Fruit fly (Drosophila melanogaster) whole organism, embryonic: ENCODE data around the gene Spn88Eb.
A peak's percentile ranks its signal among the peaks of the same experiment; 100 is the strongest.

ENCODE experiments used
- Antp ChIP-seq: fragments of 200-800 bp; sonication (Bioruptor generic); optimal IDR thresholded peaks from 3 replicates; lab custom pipeline; 2016; ENCODE audit warnings: missing biosample characterization, missing genetic modification characterization
- Awh ChIP-seq: fragments of 200-800 bp; sonication (Bioruptor generic); IDR thresholded peaks from 2 replicates; pipeline ENCODE4, ENCODE4 v1.3.6; 2022; ENCODE audit warnings: missing biosample characterization, missing genetic modification characterization
- Bteb2 ChIP-seq: fragments of 200-800 bp; sonication (Bioruptor generic); optimal IDR thresholded peaks from 2 replicates; lab custom pipeline; 2016; ENCODE audit warnings: missing biosample characterization, missing genetic modification characterization
- CG10321 ChIP-seq: fragments of 200-800 bp; sonication (Bioruptor generic); IDR thresholded peaks from 2 replicates; pipeline ENCODE4 v1.3.6; 2022; ENCODE audit warnings: missing biosample characterization, missing genetic modification characterization
- CG10431 ChIP-seq: fragments of 200-800 bp; sonication (Bioruptor generic); optimal IDR thresholded peaks from 3 replicates; lab custom pipeline; 2018; ENCODE audit warnings: missing biosample characterization, mild to moderate bottlenecking, missing genetic modification characterization
- CG11398 ChIP-seq: fragments of 200-800 bp; sonication (Bioruptor generic); optimal IDR thresholded peaks from 2 replicates; lab custom pipeline; 2016; ENCODE audit warnings: missing biosample characterization, missing genetic modification characterization
- CG13296 ChIP-seq: fragments of 200-800 bp; sonication (Bioruptor generic); optimal IDR thresholded peaks from 3 replicates; lab custom pipeline; 2018; ENCODE audit warnings: missing biosample characterization, mild to moderate bottlenecking, missing genetic modification characterization
- CG13424 ChIP-seq: fragments of 200-800 bp; sonication (Bioruptor generic); optimal IDR thresholded peaks from 2 replicates; lab custom pipeline; 2019; ENCODE audit warnings: missing biosample characterization, mild to moderate bottlenecking, missing genetic modification characterization, moderate library complexity
- CG13894 ChIP-seq: fragments of 200-800 bp; sonication (Bioruptor generic); optimal IDR thresholded peaks from 3 replicates; lab custom pipeline; 2018; ENCODE audit warnings: missing biosample characterization, mild to moderate bottlenecking, missing genetic modification characterization, moderate library complexity
- CG16863 ChIP-seq: fragments of 200-800 bp; sonication (Bioruptor generic); optimal IDR thresholded peaks from 3 replicates; lab custom pipeline; 2016; ENCODE audit warnings: missing biosample characterization, missing genetic modification characterization
- CG17328 ChIP-seq: fragments of 200-800 bp; sonication (Bioruptor generic); IDR thresholded peaks from 2 replicates; pipeline ENCODE4 v1.3.6; 2022; ENCODE audit warnings: missing biosample characterization, missing genetic modification characterization
- CG17802 ChIP-seq: fragments of 200-800 bp; sonication (Bioruptor generic); optimal IDR thresholded peaks from 2 replicates; lab custom pipeline; 2018; ENCODE audit warnings: missing biosample characterization, mild to moderate bottlenecking, missing genetic modification characterization, moderate library complexity
- CG1832 ChIP-seq: fragments of 200-800 bp; sonication (Bioruptor generic); optimal IDR thresholded peaks from 2 replicates; lab custom pipeline; 2017; ENCODE audit warnings: missing biosample characterization, mild to moderate bottlenecking, missing genetic modification characterization, inconsistent platforms
- CG3065 ChIP-seq: fragments of 200-800 bp; sonication (Bioruptor generic); optimal IDR thresholded peaks from 2 replicates; lab custom pipeline; 2016; ENCODE audit warnings: missing biosample characterization, missing genetic modification characterization
- CG32772 ChIP-seq: fragments of 200-800 bp; sonication (Bioruptor generic); IDR thresholded peaks from 2 replicates; pipeline ENCODE4 v1.3.6; 2022; ENCODE audit warnings: missing biosample characterization, missing genetic modification characterization
- CG4404 ChIP-seq: fragments of 200-800 bp; sonication (Bioruptor generic); IDR thresholded peaks from 2 replicates; pipeline ENCODE4 v1.3.6; 2022; ENCODE audit warnings: missing biosample characterization, missing genetic modification characterization
- CG4424 ChIP-seq: fragments of 200-800 bp; sonication (Bioruptor generic); optimal IDR thresholded peaks from 3 replicates; lab custom pipeline; 2016; ENCODE audit warnings: missing biosample characterization, missing genetic modification characterization
- CG5180 ChIP-seq: fragments of 200-800 bp; sonication (Bioruptor generic); optimal IDR thresholded peaks from 3 replicates; lab custom pipeline; 2017; ENCODE audit warnings: missing biosample characterization, missing genetic modification characterization, mild to moderate bottlenecking, moderate library complexity, missing genetic modification reagents
- CG7271 ChIP-seq: fragments of 200-800 bp; sonication (Bioruptor generic); optimal IDR thresholded peaks from 2 replicates; lab custom pipeline; 2018; ENCODE audit warnings: missing biosample characterization, mild to moderate bottlenecking, missing genetic modification characterization, moderate library complexity
- CG7839 ChIP-seq: fragments of 200-800 bp; sonication (Bioruptor generic); optimal IDR thresholded peaks from 3 replicates; lab custom pipeline; 2018; ENCODE audit warnings: missing biosample characterization, mild to moderate bottlenecking, missing genetic modification characterization, moderate library complexity
- CG9437 ChIP-seq: fragments of 200-800 bp; sonication (Bioruptor generic); optimal IDR thresholded peaks from 2 replicates; lab custom pipeline; 2018; ENCODE audit warnings: missing biosample characterization, mild to moderate bottlenecking, missing genetic modification characterization
- Dfd ChIP-seq, 2 experiments: fragments of >200 bp; optimal IDR thresholded peaks; 2 replicates each; lab custom pipeline; 2017; ENCODE audit warnings: missing biosample characterization in 2 of 2, missing genetic modification characterization in 2 of 2
- H15 ChIP-seq: fragments of 200-800 bp; sonication (Bioruptor generic); IDR thresholded peaks from 3 replicates; pipeline ENCODE4 v1.3.6; 2022; ENCODE audit warnings: missing biosample characterization, missing genetic modification characterization
- HLH3B ChIP-seq: fragments of 200-800 bp; sonication (Bioruptor generic); IDR thresholded peaks from 2 replicates; pipeline ENCODE4 v1.3.6; 2022; ENCODE audit warnings: missing biosample characterization, missing genetic modification characterization
- HmgZ ChIP-seq: fragments of 200-800 bp; sonication (Bioruptor generic); optimal IDR thresholded peaks from 2 replicates; lab custom pipeline; 2018; ENCODE audit warnings: missing biosample characterization, mild to moderate bottlenecking, missing genetic modification characterization
- Lim3 ChIP-seq: fragments of 200-800 bp; sonication (Bioruptor generic); IDR thresholded peaks from 2 replicates; pipeline ENCODE4 v1.3.6; 2022; ENCODE audit warnings: missing biosample characterization, missing genetic modification characterization
- Lpt ChIP-seq: fragments of >200 bp; optimal IDR thresholded peaks from 2 replicates; lab custom pipeline; 2018; ENCODE audit warnings: missing biosample characterization, missing genetic modification characterization
- Mad ChIP-seq: fragments of 200-800 bp; sonication (Bioruptor generic); optimal IDR thresholded peaks from 2 replicates; lab custom pipeline; 2016; ENCODE audit warnings: missing biosample characterization, missing genetic modification characterization
- Vsx1 ChIP-seq: fragments of 200-800 bp; sonication (Bioruptor generic); optimal IDR thresholded peaks from 2 replicates; lab custom pipeline; 2017; ENCODE audit warnings: missing biosample characterization, mild to moderate bottlenecking, missing genetic modification characterization, missing genetic modification reagents
- amos ChIP-seq: fragments of 200-800 bp; sonication (Bioruptor generic); IDR thresholded peaks from 2 replicates; pipeline ENCODE4 v1.3.6; 2022; ENCODE audit warnings: missing biosample characterization, missing genetic modification characterization; ENCODE audit not compliant: partially characterized antibody
- chm ChIP-seq: fragments of 200-800 bp; sonication (Bioruptor generic); IDR thresholded peaks from 2 replicates; pipeline ENCODE4 v1.3.6; 2022; ENCODE audit warnings: missing biosample characterization, missing genetic modification characterization
- chn ChIP-seq: fragments of 200-800 bp; sonication (Bioruptor generic); optimal IDR thresholded peaks from 2 replicates; lab custom pipeline; 2016; ENCODE audit warnings: missing biosample characterization, missing genetic modification characterization
- eve ChIP-seq, 2 experiments: fragments of >200 bp; optimal IDR thresholded peaks; 2 replicates each; lab custom pipeline; 2017; ENCODE audit warnings: missing biosample characterization in 2 of 2, missing genetic modification characterization in 2 of 2
- ewg ChIP-seq: fragments of 200-800 bp; sonication (Bioruptor generic); optimal IDR thresholded peaks from 3 replicates; lab custom pipeline; 2017; ENCODE audit warnings: mild to moderate bottlenecking, missing biosample characterization, missing genetic modification reagents, missing genetic modification characterization
- fd64A ChIP-seq: fragments of 200-800 bp; sonication (Bioruptor generic); optimal IDR thresholded peaks from 3 replicates; lab custom pipeline; 2018; ENCODE audit warnings: missing biosample characterization, mild to moderate bottlenecking, missing genetic modification characterization
- fd96Cb ChIP-seq: fragments of 200-800 bp; sonication (Bioruptor generic); optimal IDR thresholded peaks from 2 replicates; lab custom pipeline; 2018; ENCODE audit warnings: missing biosample characterization, mild to moderate bottlenecking, missing genetic modification characterization, moderate library complexity
- ftz-f1 ChIP-seq: fragments of 200-800 bp; sonication (Bioruptor generic); optimal IDR thresholded peaks from 2 replicates; lab custom pipeline; 2016; ENCODE audit warnings: missing biosample characterization, missing genetic modification characterization
- gsb-n ChIP-seq: fragments of 200-800 bp; sonication (Bioruptor generic); optimal IDR thresholded peaks from 3 replicates; lab custom pipeline; 2018; ENCODE audit warnings: missing biosample characterization, mild to moderate bottlenecking, missing genetic modification characterization
- ham ChIP-seq: fragments of 200-800 bp; sonication (Bioruptor generic); IDR thresholded peaks from 2 replicates; pipeline ENCODE4 v1.3.6; 2022; ENCODE audit warnings: missing biosample characterization, missing genetic modification characterization
- ind ChIP-seq: fragments of 200-800 bp; sonication (Bioruptor generic); optimal IDR thresholded peaks from 3 replicates; lab custom pipeline; 2016; ENCODE audit warnings: missing biosample characterization, missing genetic modification characterization
- lbe ChIP-seq: fragments of 200-800 bp; sonication (Bioruptor generic); optimal IDR thresholded peaks from 2 replicates; lab custom pipeline; 2016; ENCODE audit warnings: missing biosample characterization, mild to moderate bottlenecking, missing genetic modification characterization
- lola ChIP-seq, 3 experiments: fragments of >200 bp in 2 of 3; fragments of 200-800 bp in 1 of 3; sonication (Bioruptor generic) in 1 of 3; optimal IDR thresholded peaks; 2 replicates each; lab custom pipeline; 2017 to 2019; ENCODE audit warnings: missing biosample characterization in 3 of 3, missing genetic modification characterization in 3 of 3, mild to moderate bottlenecking in 1 of 3, moderate library complexity in 1 of 3
- nau ChIP-seq: fragments of 200-800 bp; sonication (Bioruptor generic); optimal IDR thresholded peaks from 3 replicates; lab custom pipeline; 2017; ENCODE audit warnings: missing biosample characterization, mild to moderate bottlenecking, missing genetic modification characterization, missing genetic modification reagents
- nerfin-1 ChIP-seq: fragments of 200-800 bp; sonication (Bioruptor generic); optimal IDR thresholded peaks from 3 replicates; lab custom pipeline; 2019; ENCODE audit warnings: missing biosample characterization, mild to moderate bottlenecking, missing genetic modification characterization, moderate library complexity
- ranshi ChIP-seq: fragments of 200-800 bp; sonication (Bioruptor generic); IDR thresholded peaks from 2 replicates; pipeline ENCODE4 v1.3.6; 2022; ENCODE audit warnings: missing biosample characterization, missing genetic modification characterization
- schlank ChIP-seq: fragments of 200-800 bp; sonication (Bioruptor generic); optimal IDR thresholded peaks from 2 replicates; lab custom pipeline; 2018; ENCODE audit warnings: missing biosample characterization, mild to moderate bottlenecking, missing genetic modification characterization
- sisA ChIP-seq: fragments of 200-800 bp; sonication (Bioruptor generic); IDR thresholded peaks from 2 replicates; pipeline ENCODE4 v1.3.6; 2022; ENCODE audit warnings: missing biosample characterization, missing genetic modification characterization
- trem ChIP-seq: fragments of 200-800 bp; optimal IDR thresholded peaks from 3 replicates; lab custom pipeline; 2019; ENCODE audit warnings: missing biosample characterization, mild to moderate bottlenecking, missing genetic modification characterization, moderate library complexity
- wdn ChIP-seq: fragments of 200-800 bp; sonication (Bioruptor generic); IDR thresholded peaks from 2 replicates; pipeline ENCODE4 v1.3.6; 2022; ENCODE audit warnings: missing biosample characterization, missing genetic modification characterization
- zfh1 ChIP-seq: fragments of 200-800 bp; sonication (Bioruptor generic); IDR thresholded peaks from 3 replicates; pipeline ENCODE4 v1.3.6; 2022; ENCODE audit warnings: missing biosample characterization, missing genetic modification characterization
- zfh2 ChIP-seq: fragments of 200-800 bp; sonication (Bioruptor generic); optimal IDR thresholded peaks from 2 replicates; lab custom pipeline; 2016; ENCODE audit warnings: missing biosample characterization, missing genetic modification characterization

The Spn88Eb gene

DNA sequence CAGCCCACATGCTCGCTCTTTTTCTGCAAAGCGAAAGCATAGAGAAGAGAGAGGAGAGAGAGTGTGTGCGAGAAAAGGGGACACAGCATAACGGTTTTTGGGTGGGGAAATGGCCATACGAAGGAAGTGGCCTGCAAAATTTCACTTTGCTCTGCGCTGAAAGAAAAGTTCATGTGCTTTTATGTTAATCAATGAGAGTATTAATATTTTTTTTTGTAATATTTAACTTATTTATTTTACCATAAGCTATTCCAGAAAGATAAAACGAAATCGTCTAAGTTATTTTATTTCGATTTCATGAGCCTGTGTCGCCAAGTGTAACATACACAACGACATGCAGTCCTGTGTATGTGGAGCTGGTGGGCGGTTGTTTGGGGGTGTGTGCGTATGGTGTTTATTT lies 41.9 kb upstream of the Spn88Eb start (continued):
- TF ChIP-seq CG9437 (GFP tag; lab: Kevin White, UChicago): peak; percentile 41
- peak; percentile 11 for TF ChIP-seq Mad (GFP tag; lab: Kevin White, UChicago)
- TF ChIP-seq ranshi (GFP tag; lab: Robert Waterston, UW): peak; percentile 72
- TF ChIP-seq fd96Cb (tag; lab: Kevin White, UChicago): peak; percentile 30
- TF ChIP-seq nerfin-1: no peak
- no peak for TF ChIP-seq CG5180 (GFP tag; lab: Kevin White, UChicago)
- TF ChIP-seq zfh1 (GFP tag; lab: Robert Waterston, UW): 0 out of 3 replicates have a peak, but pooled peaks have one; percentile 45
- peak; percentile 58 for TF ChIP-seq ind (GFP tag; lab: Kevin White, UChicago)
- TF ChIP-seq CG4424 (GFP tag; lab: Kevin White, UChicago): peak; percentile 24
- no peak for TF ChIP-seq eve (GFP tag; optimal IDR thresholded peaks at IDR 0.05; lab: Kevin White, UChicago)
- TF ChIP-seq CG13894 (tag; lab: Kevin White, UChicago): no peak
- TF ChIP-seq HLH3B: peak; percentile 68
- TF ChIP-seq CG7839: no peak
- TF ChIP-seq chm (GFP tag; lab: Robert Waterston, UW): 0 out of 2 replicates have a peak, but pooled peaks have one; percentile 53
- TF ChIP-seq CG1832 (GFP tag; lab: Kevin White, UChicago): no peak
- peak; percentile 69 for TF ChIP-seq CG32772 (GFP tag; lab: Robert Waterston, UW)
- peak; percentile 9 for TF ChIP-seq Bteb2
- no peak for TF ChIP-seq Antp
- no peak for TF ChIP-seq Dfd (GFP tag; optimal IDR thresholded peaks at IDR 0.05; lab: Kevin White, UChicago)
- peak; percentile 30; the same call in 1 of the 2 replicates for TF ChIP-seq CG10321 (GFP tag; lab: Robert Waterston, UW)
- TF ChIP-seq CG16863 (GFP tag; lab: Kevin White, UChicago): no peak
- TF ChIP-seq ewg: peak; percentile 37
- peak; percentile 52 for TF ChIP-seq CG4404 (GFP tag; lab: Robert Waterston, UW)
- TF ChIP-seq amos: no peak
- TF ChIP-seq Vsx1 (GFP tag; lab: Kevin White, UChicago): no peak
- TF ChIP-seq zfh2 (GFP tag; lab: Kevin White, UChicago): peak; percentile 32
- TF ChIP-seq sisA (GFP tag; lab: Robert Waterston, UW): peak; percentile 63
- TF ChIP-seq ftz-f1 (GFP tag; lab: Kevin White, UChicago): no peak
- TF ChIP-seq nau (GFP tag; lab: Kevin White, UChicago): no peak
- no peak; the same call in 1 of the 2 replicates for TF ChIP-seq Awh (GFP tag; lab: Robert Waterston, UW)
- TF ChIP-seq lbe (GFP tag; lab: Kevin White, UChicago): no peak
- no peak for TF ChIP-seq CG17802 (tag; lab: Kevin White, UChicago)
- TF ChIP-seq CG13296 (GFP tag; lab: Kevin White, UChicago): no peak
- TF ChIP-seq Lim3 (GFP tag; lab: Robert Waterston, UW): 0 out of 2 replicates have a peak, but pooled peaks have one; percentile 31
- TF ChIP-seq CG3065 (GFP tag; lab: Kevin White, UChicago): no peak
- TF ChIP-seq CG10431 (GFP tag; lab: Kevin White, UChicago): no peak
- TF ChIP-seq schlank: peak; percentile 56
- peak; percentile 76 for TF ChIP-seq CG17328 (GFP tag; lab: Robert Waterston, UW)
- no peak for TF ChIP-seq gsb-n (tag; lab: Kevin White, UChicago)
- peak in 1 of 3 experiments; percentile 3 for TF ChIP-seq lola (GFP tag; optimal IDR thresholded peaks at IDR 0.05; lab: Kevin White, UChicago)
- no peak for TF ChIP-seq fd64A
- no peak for TF ChIP-seq Lpt (GFP tag; lab: Kevin White, UChicago)
- TF ChIP-seq wdn (GFP tag; lab: Robert Waterston, UW): peak; percentile 64; the same call in 1 of the 2 replicates
- peak; percentile 67 for TF ChIP-seq HmgZ (tag; lab: Kevin White, UChicago)
- no peak for TF ChIP-seq chn
- no peak for TF ChIP-seq ham (GFP tag; lab: Robert Waterston, UW)
- peak; percentile 73 for TF ChIP-seq H15 (GFP tag; lab: Robert Waterston, UW)
- TF ChIP-seq CG13424 (tag; lab: Kevin White, UChicago): peak; percentile 76
- TF ChIP-seq trem (tag; lab: Kevin White, UChicago): no peak
- no peak for TF ChIP-seq CG7271 (tag; lab: Kevin White, UChicago)
- no peak for TF ChIP-seq CG11398 (GFP tag; lab: Kevin White, UChicago)
